Fruit fly (Drosophila melanogaster) whole organism, embryonic: ENCODE measurements around the gene Gr63a.

Source experiments
- CG10209 ChIP-seq: fragments of 200-800 bp; sonication (Bioruptor generic); optimal IDR thresholded peaks from 3 replicates; lab custom pipeline; 2017; ENCODE audit warnings: missing biosample characterization, mild to moderate bottlenecking, missing genetic modification characterization, missing genetic modification reagents
- CG1024 ChIP-seq: fragments of 200-800 bp; sonication (Bioruptor generic); IDR thresholded peaks from 2 replicates; pipeline ENCODE4 v1.3.6; 2022; ENCODE audit warnings: missing biosample characterization, missing genetic modification characterization
- CG11398 ChIP-seq: fragments of 200-800 bp; sonication (Bioruptor generic); optimal IDR thresholded peaks from 2 replicates; lab custom pipeline; 2016; ENCODE audit warnings: missing biosample characterization, missing genetic modification characterization
- CG11696 ChIP-seq: fragments of 200-800 bp; sonication (Bioruptor generic); IDR thresholded peaks from 2 replicates; pipeline ENCODE4 v1.3.6; 2022; ENCODE audit warnings: missing biosample characterization, missing genetic modification characterization
- CG12071 ChIP-seq: fragments of 200-800 bp; sonication (Bioruptor generic); optimal IDR thresholded peaks from 3 replicates; lab custom pipeline; 2018; ENCODE audit warnings: missing biosample characterization, mild to moderate bottlenecking, missing genetic modification characterization
- CG15696 ChIP-seq: fragments of 200-800 bp; sonication (Bioruptor generic); optimal IDR thresholded peaks from 2 replicates; lab custom pipeline; 2019; ENCODE audit warnings: missing biosample characterization, mild to moderate bottlenecking, missing genetic modification characterization, moderate library complexity
- CG17385 ChIP-seq: fragments of 200-800 bp; sonication (Bioruptor generic); optimal IDR thresholded peaks from 3 replicates; lab custom pipeline; 2018; ENCODE audit warnings: missing biosample characterization, mild to moderate bottlenecking, missing genetic modification characterization
- CG17829 ChIP-seq: fragments of 200-800 bp; optimal IDR thresholded peaks from 2 replicates; lab custom pipeline; 2019; ENCODE audit warnings: missing biosample characterization, mild to moderate bottlenecking, missing genetic modification characterization, moderate library complexity
- CG17912 ChIP-seq: fragments of 200-800 bp; sonication (Bioruptor generic); optimal IDR thresholded peaks from 2 replicates; lab custom pipeline; 2018; ENCODE audit warnings: missing biosample characterization, mild to moderate bottlenecking, missing genetic modification characterization
- CG2120 ChIP-seq: fragments of 200-800 bp; sonication (Bioruptor generic); optimal IDR thresholded peaks from 3 replicates; lab custom pipeline; 2016; ENCODE audit warnings: missing biosample characterization, missing genetic modification characterization
- CG31365 ChIP-seq: fragments of 200-800 bp; sonication (Bioruptor generic); optimal IDR thresholded peaks from 2 replicates; lab custom pipeline; 2018; ENCODE audit warnings: missing biosample characterization, mild to moderate bottlenecking, missing genetic modification characterization
- CG33557 ChIP-seq: fragments of 200-800 bp; sonication (Bioruptor generic); optimal IDR thresholded peaks from 2 replicates; lab custom pipeline; 2019; ENCODE audit warnings: missing biosample characterization, mild to moderate bottlenecking, missing genetic modification characterization, moderate library complexity
- CG34422 ChIP-seq: fragments of 200-800 bp; sonication (Bioruptor generic); IDR thresholded peaks from 3 replicates; pipeline ENCODE4 v1.3.6; 2022; ENCODE audit warnings: missing biosample characterization, missing genetic modification characterization
- CG3726 ChIP-seq: fragments of 200-800 bp; sonication (Bioruptor generic); IDR thresholded peaks from 3 replicates; pipeline ENCODE4, ENCODE4 v1.3.6; 2022; ENCODE audit warnings: missing biosample characterization, missing genetic modification characterization
- CG43689 ChIP-seq: fragments of 200-800 bp; sonication (Bioruptor generic); IDR thresholded peaks from 2 replicates; pipeline ENCODE4 v1.3.6; 2022; ENCODE audit warnings: missing biosample characterization, missing genetic modification characterization
- CG4707 ChIP-seq: fragments of 200-800 bp; sonication (Bioruptor generic); optimal IDR thresholded peaks from 2 replicates; lab custom pipeline; 2018; ENCODE audit warnings: missing biosample characterization, mild to moderate bottlenecking, missing genetic modification characterization, moderate library complexity
- CG6654 ChIP-seq: fragments of 200-800 bp; sonication (Bioruptor generic); optimal IDR thresholded peaks from 2 replicates; lab custom pipeline; 2017; ENCODE audit warnings: missing biosample characterization, mild to moderate bottlenecking, missing genetic modification characterization
- CG6813 ChIP-seq: fragments of 200-800 bp; sonication (Bioruptor generic); optimal IDR thresholded peaks from 2 replicates; lab custom pipeline; 2017; ENCODE audit warnings: missing biosample characterization, missing genetic modification characterization, mild to moderate bottlenecking, moderate library complexity, missing genetic modification reagents
- CG7556 ChIP-seq: fragments of 200-800 bp; sonication (Bioruptor generic); optimal IDR thresholded peaks from 2 replicates; lab custom pipeline; 2017; ENCODE audit warnings: missing biosample characterization, mild to moderate bottlenecking, missing genetic modification characterization
- CG9817 ChIP-seq: fragments of 200-800 bp; sonication (Bioruptor generic); optimal IDR thresholded peaks from 2 replicates; lab custom pipeline; 2018; ENCODE audit warnings: missing biosample characterization, mild to moderate bottlenecking, missing genetic modification characterization, moderate library complexity
- CoRest ChIP-seq: fragments of 200-800 bp; sonication (Bioruptor generic); optimal IDR thresholded peaks from 3 replicates; lab custom pipeline; 2018; ENCODE audit warnings: missing biosample characterization, mild to moderate bottlenecking, missing genetic modification characterization, moderate library complexity
- D19B ChIP-seq: fragments of 200-800 bp; sonication (Bioruptor generic); optimal IDR thresholded peaks from 2 replicates; lab custom pipeline; 2017; ENCODE audit warnings: missing biosample characterization, mild to moderate bottlenecking, missing genetic modification characterization
- Elba2 ChIP-seq: fragments of 200-800 bp; sonication (Bioruptor generic); optimal IDR thresholded peaks from 3 replicates; lab custom pipeline; 2016; ENCODE audit warnings: missing biosample characterization, missing genetic modification characterization
- HLH54F ChIP-seq: fragments of 200-800 bp; sonication (Bioruptor generic); optimal IDR thresholded peaks from 3 replicates; lab custom pipeline; 2016; ENCODE audit warnings: missing biosample characterization, missing genetic modification characterization
- Hr51 ChIP-seq, 2 experiments: fragments of 200-800 bp; sonication (Bioruptor generic); optimal IDR thresholded peaks; 2 replicates in 1 of 2; 3 replicates in 1 of 2; lab custom pipeline; 2016 to 2018; ENCODE audit warnings: missing biosample characterization in 2 of 2, missing genetic modification characterization in 2 of 2, mild to moderate bottlenecking in 1 of 2, moderate library complexity in 1 of 2
- Myb ChIP-seq: fragments of 200-800 bp; sonication (Bioruptor generic); optimal IDR thresholded peaks from 2 replicates; lab custom pipeline; 2016; ENCODE audit warnings: missing biosample characterization, missing genetic modification characterization
- Pdp1 ChIP-seq, 2 experiments: fragments of 200-800 bp; sonication (Bioruptor generic); optimal IDR thresholded peaks; 3 replicates each; lab custom pipeline; 2016; ENCODE audit warnings: missing biosample characterization in 2 of 2, missing genetic modification characterization in 2 of 2, mild to moderate bottlenecking in 1 of 2, moderate library complexity in 1 of 2
- Sry-δ ChIP-seq: fragments of 200-800 bp; sonication (Bioruptor generic); optimal IDR thresholded peaks from 2 replicates; lab custom pipeline; 2016; ENCODE audit warnings: missing biosample characterization, missing genetic modification characterization
- Stat92E ChIP-seq, 3 experiments: fragments of >200 bp in 2 of 3; fragments of 200-800 bp in 1 of 3; sonication (Bioruptor generic) in 1 of 3; optimal IDR thresholded peaks; 2 replicates each; lab custom pipeline; 2017 to 2019; ENCODE audit warnings: missing biosample characterization in 3 of 3, missing genetic modification characterization in 3 of 3, mild to moderate bottlenecking in 1 of 3, moderate library complexity in 1 of 3
- bsh ChIP-seq, 2 experiments: fragments of 200-800 bp; sonication (Bioruptor generic); optimal IDR thresholded peaks; 2 replicates each; lab custom pipeline; 2017 to 2018; ENCODE audit warnings: mild to moderate bottlenecking in 2 of 2, missing biosample characterization in 2 of 2, missing genetic modification characterization in 2 of 2, moderate library complexity in 1 of 2
- chif ChIP-seq, 2 experiments: fragments of 200-800 bp; sonication (Bioruptor generic); optimal IDR thresholded peaks; 3 replicates each; lab custom pipeline; 2016; ENCODE audit warnings: missing biosample characterization in 2 of 2, missing genetic modification characterization in 2 of 2
- da ChIP-seq: fragments of 200-800 bp; sonication (Bioruptor generic); optimal IDR thresholded peaks from 2 replicates; lab custom pipeline; 2016; ENCODE audit warnings: missing biosample characterization, missing genetic modification characterization
- eve ChIP-seq, 2 experiments: fragments of >200 bp; optimal IDR thresholded peaks; 2 replicates each; lab custom pipeline; 2017; ENCODE audit warnings: missing biosample characterization in 2 of 2, missing genetic modification characterization in 2 of 2
- exex ChIP-seq: fragments of 200-800 bp; sonication (Bioruptor generic); optimal IDR thresholded peaks from 4 replicates; lab custom pipeline; 2018; ENCODE audit warnings: missing biosample characterization, mild to moderate bottlenecking, missing genetic modification characterization, moderate library complexity
- fd64A ChIP-seq: fragments of 200-800 bp; sonication (Bioruptor generic); optimal IDR thresholded peaks from 3 replicates; lab custom pipeline; 2018; ENCODE audit warnings: missing biosample characterization, mild to moderate bottlenecking, missing genetic modification characterization
- gem ChIP-seq: fragments of 200-800 bp; sonication (Bioruptor generic); optimal IDR thresholded peaks from 2 replicates; lab custom pipeline; 2019; ENCODE audit warnings: missing biosample characterization, mild to moderate bottlenecking, missing genetic modification characterization, moderate library complexity
- her ChIP-seq: fragments of 200-800 bp; sonication (Bioruptor generic); optimal IDR thresholded peaks from 2 replicates; lab custom pipeline; 2016; ENCODE audit warnings: missing biosample characterization, missing genetic modification characterization
- hkb ChIP-seq, 2 experiments: fragments of 200-800 bp in 1 of 2; fragments of >200 bp in 1 of 2; sonication (Bioruptor generic) in 1 of 2; IDR thresholded peaks in 1 of 2; optimal IDR thresholded peaks in 1 of 2; 2 replicates each; pipeline versions ENCODE4 v1.3.6 to Lab custom; 2017 to 2022; ENCODE audit warnings: missing biosample characterization in 1 of 2, missing genetic modification characterization in 1 of 2
- lmd ChIP-seq: fragments of 200-800 bp; sonication (Bioruptor generic); IDR thresholded peaks from 2 replicates; pipeline ENCODE4 v1.3.6; 2022; ENCODE audit warnings: missing biosample characterization, missing genetic modification characterization
- mam ChIP-seq: fragments of 200-800 bp; sonication (Bioruptor generic); optimal IDR thresholded peaks from 3 replicates; lab custom pipeline; 2016; ENCODE audit warnings: missing biosample characterization, missing genetic modification characterization
- odd ChIP-seq: fragments of 200-800 bp; sonication (Bioruptor generic); optimal IDR thresholded peaks from 2 replicates; lab custom pipeline; 2017; ENCODE audit warnings: missing biosample characterization, mild to moderate bottlenecking, missing genetic modification characterization
- p53 ChIP-seq: fragments of 200-800 bp; sonication (Bioruptor generic); optimal IDR thresholded peaks from 2 replicates; lab custom pipeline; 2016; ENCODE audit warnings: missing biosample characterization, missing genetic modification characterization
- pfk ChIP-seq: fragments of 200-800 bp; sonication (Bioruptor generic); optimal IDR thresholded peaks from 2 replicates; lab custom pipeline; 2018; ENCODE audit warnings: missing biosample characterization, mild to moderate bottlenecking, missing genetic modification characterization, moderate library complexity
- pnt ChIP-seq: fragments of 200-800 bp; sonication (Bioruptor generic); optimal IDR thresholded peaks from 3 replicates; lab custom pipeline; 2016; ENCODE audit warnings: missing biosample characterization, missing genetic modification characterization
- sc ChIP-seq, 3 experiments: fragments of >200 bp in 2 of 3; fragments of 200-800 bp in 1 of 3; sonication (Bioruptor generic) in 1 of 3; optimal IDR thresholded peaks; 2 replicates in 2 of 3; 3 replicates in 1 of 3; lab custom pipeline; 2017; ENCODE audit warnings: mild to moderate bottlenecking in 1 of 3, missing biosample characterization in 1 of 3, missing genetic modification characterization in 1 of 3, missing genetic modification reagents in 1 of 3
- toy ChIP-seq: fragments of 200-800 bp; sonication (Bioruptor generic); IDR thresholded peaks from 2 replicates; pipeline ENCODE4 v1.3.6; 2022; ENCODE audit warnings: missing biosample characterization, missing genetic modification characterization
- twi ChIP-seq: fragments of 200-800 bp; optimal IDR thresholded peaks from 2 replicates; lab custom pipeline; 2019; ENCODE audit warnings: missing biosample characterization, mild to moderate bottlenecking, missing genetic modification characterization, moderate library complexity

The Gr63a gene

DNA sequence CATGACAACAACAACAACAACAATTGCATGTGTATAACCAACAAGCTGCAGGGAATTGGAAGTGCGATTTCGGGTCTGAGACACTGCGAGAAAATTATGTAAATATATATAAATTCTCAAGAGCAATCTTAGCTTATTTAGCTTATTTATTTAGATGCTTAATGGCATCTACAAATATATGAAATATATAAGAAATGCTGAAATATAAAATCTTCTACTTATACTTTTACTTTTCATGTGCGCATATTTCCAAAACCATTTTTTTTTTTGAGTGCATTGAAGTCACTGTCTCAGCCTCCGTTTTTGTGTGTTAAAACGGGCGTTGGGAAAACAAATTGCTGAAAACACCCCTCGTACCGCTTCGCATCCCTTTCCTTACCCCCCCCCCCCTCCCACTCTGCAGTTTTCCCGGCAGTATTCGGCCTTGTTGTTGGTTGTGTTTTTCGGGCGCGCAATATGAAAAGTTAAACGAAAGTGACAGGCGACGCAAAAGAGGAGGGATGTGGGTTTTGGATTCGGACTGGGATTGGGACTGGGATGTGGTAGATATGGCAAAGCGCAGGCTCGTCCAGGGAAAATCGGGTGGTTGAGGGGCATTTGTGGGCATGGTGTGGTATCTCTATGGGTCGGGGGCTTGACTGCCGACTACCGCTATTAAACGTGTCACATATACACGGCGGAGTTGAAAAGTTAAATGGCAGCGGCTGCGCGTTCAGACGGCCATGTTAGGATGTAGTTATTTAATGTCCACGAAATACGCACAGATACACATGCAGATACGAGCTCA lies 41.0 kb downstream of the Gr63a start (continued):
- TF ChIP-seq CG10209 (GFP tag; lab: Kevin White, UChicago) (peak; percentile 56), Pdp1 (GFP tag; optimal IDR thresholded peaks at IDR 0.05; lab: Kevin White, UChicago) (peak; percentile 22 to 25), CG2120 (no peak), D19B (GFP tag; lab: Kevin White, UChicago) (no peak), da (GFP tag; lab: Kevin White, UChicago) (no peak), CG11398 (GFP tag; lab: Kevin White, UChicago) (no peak), CG4707 (GFP tag; lab: Kevin White, UChicago) (peak; percentile 32), Elba2 (peak; percentile 21), CG9817 (tag; lab: Kevin White, UChicago) (no peak), CG6654 (GFP tag; lab: Kevin White, UChicago) (no peak), exex (tag; lab: Kevin White, UChicago) (no peak), CG17385 (GFP tag; lab: Kevin White, UChicago) (peak; percentile 52), fd64A (GFP tag; lab: Kevin White, UChicago) (no peak), CG3726 (GFP tag; lab: Robert Waterston, UW) (no peak), CG43689 (GFP tag; lab: Robert Waterston, UW) (no peak), p53 (GFP tag; lab: Kevin White, UChicago) (no peak), sc (optimal IDR thresholded peaks at IDR 0.05; lab: Kevin White, UChicago) (no peak), sc (GFP tag; optimal IDR thresholded peaks at IDR 0.05; lab: Kevin White, UChicago) (peak; percentile 38), Myb (no peak), pnt (no peak), CoRest (tag; lab: Kevin White, UChicago) (peak; percentile 69), bsh (GFP tag; optimal IDR thresholded peaks at IDR 0.05; lab: Kevin White, UChicago) (peak in 1 of 2 experiments; percentile 82), Stat92E (GFP tag; optimal IDR thresholded peaks at IDR 0.05; lab: Kevin White, UChicago) (peak in 1 of 3 experiments; percentile 11), hkb (optimal IDR thresholded peaks at IDR 0.05; lab: Kevin White, UChicago) (no peak), hkb (GFP tag; IDR thresholded peaks at IDR 0.05; lab: Robert Waterston, UW) (peak; percentile 63), CG6813 (GFP tag; lab: Kevin White, UChicago) (peak; percentile 10), mam (no peak), HLH54F (no peak), CG17912 (GFP tag; lab: Kevin White, UChicago) (no peak), CG17829 (tag; lab: Kevin White, UChicago) (peak; percentile 55), eve (GFP tag; optimal IDR thresholded peaks at IDR 0.05; lab: Kevin White, UChicago) (peak in 1 of 2 experiments; percentile 65), toy (no peak), twi (peak; percentile 18), CG7556 (GFP tag; lab: Kevin White, UChicago) (peak; percentile 67), CG11696 (GFP tag; lab: Robert Waterston, UW) (0 out of 2 replicates have a peak, but pooled peaks have one; percentile 22), odd (GFP tag; lab: Kevin White, UChicago) (peak; percentile 19), lmd (GFP tag; lab: Robert Waterston, UW) (peak; percentile 47; the same call in 1 of the 2 replicates), Sry-δ (GFP tag; lab: Kevin White, UChicago) (no peak), CG12071 (GFP tag; lab: Kevin White, UChicago) (no peak), CG34422 (GFP tag; lab: Robert Waterston, UW) (no peak), pfk (no peak), CG33557 (peak; percentile 69), gem (tag; lab: Kevin White, UChicago) (peak; percentile 80), CG31365 (no peak), chif (GFP tag; optimal IDR thresholded peaks at IDR 0.05; lab: Kevin White, UChicago) (peak in 1 of 2 experiments; percentile 1), CG1024 (GFP tag; lab: Robert Waterston, UW) (peak; percentile 51), CG15696 (tag; lab: Kevin White, UChicago) (peak; percentile 73), her (GFP tag; lab: Kevin White, UChicago) (no peak), Hr51 (GFP tag; optimal IDR thresholded peaks at IDR 0.05; lab: Kevin White, UChicago) (peak in 1 of 2 experiments; percentile 56)
